Fruit fly (Drosophila melanogaster): ENCODE data around the gene CG33177.
A peak's percentile ranks its signal among the peaks of the same experiment; 100 is the strongest.

CG33177 gene

dm6 chrX:15074646-15075351 lies 6.4 kb upstream of the CG33177 start (continued):
- TF ChIP-seq CG10543 (GFP tag; optimal IDR thresholded peaks at IDR 0.05) (peak; percentile 95), CG8924 (tag; optimal IDR thresholded peaks at IDR 0.05) (peak; percentile 89), sna (GFP tag; IDR thresholded peaks at IDR 0.05; ENCODE audit: partially characterized antibody) (no peak), Adf1 (GFP tag; IDR thresholded peaks at IDR 0.05) (peak; percentile 62), CG6689 (GFP tag; IDR thresholded peaks at IDR 0.05) (peak; percentile 84), CG7928 (GFP tag; optimal IDR thresholded peaks at IDR 0.05) (peak; percentile 64), Dip3 (GFP tag; optimal IDR thresholded peaks at IDR 0.05) (peak; percentile 87), dimm (GFP tag; IDR thresholded peaks at IDR 0.05) (peak; percentile 66; the same call in 1 of the 2 replicates), Lpt (GFP tag; optimal IDR thresholded peaks at IDR 0.05) (no peak), Sry-β (GFP tag; optimal IDR thresholded peaks at IDR 0.05) (peak; percentile 97), ab (GFP tag; optimal IDR thresholded peaks at IDR 0.05) (peak; percentile 83), jumu (GFP tag; optimal IDR thresholded peaks at IDR 0.05) (peak; percentile 93), Bteb2 (GFP tag; optimal IDR thresholded peaks at IDR 0.05) (peak; percentile 87), CG1233 (GFP tag; optimal IDR thresholded peaks at IDR 0.05) (peak; percentile 85), CG31365 (tag; optimal IDR thresholded peaks at IDR 0.05) (peak; percentile 69), CHES-1-like (GFP tag; optimal IDR thresholded peaks at IDR 0.05) (peak; percentile 93), CG10959 (GFP tag; IDR thresholded peaks at IDR 0.05) (peak; percentile 72), gem (tag; optimal IDR thresholded peaks at IDR 0.05) (peak; percentile 91), Ravus (GFP tag; IDR thresholded peaks at IDR 0.05) (peak; percentile 55), CG11093 (GFP tag; IDR thresholded peaks at IDR 0.05) (peak; percentile 87), CG7839 (tag; optimal IDR thresholded peaks at IDR 0.05) (peak; percentile 88), CG16779 (GFP tag; IDR thresholded peaks at IDR 0.05) (peak; percentile 92), ato (GFP tag; IDR thresholded peaks at IDR 0.05; ENCODE audit: partially characterized antibody) (no peak), cwo (GFP tag; optimal IDR thresholded peaks at IDR 0.05) (peak; percentile 88), CG3726 (GFP tag; IDR thresholded peaks at IDR 0.05) (peak; percentile 64; the same call in 1 of the 3 replicates), Sin3A (optimal IDR thresholded peaks at IDR 0.05) (no peak), ewg (GFP tag; optimal IDR thresholded peaks at IDR 0.05) (peak; percentile 81), Ssrp (tag; optimal IDR thresholded peaks at IDR 0.05) (peak; percentile 77), pros (GFP tag; optimal IDR thresholded peaks at IDR 0.05) (peak; percentile 23), NFAT (GFP tag; IDR thresholded peaks at IDR 0.05) (peak; percentile 97), oc (tag; optimal IDR thresholded peaks at IDR 0.05) (peak; percentile 77), CG8944 (GFP tag; optimal IDR thresholded peaks at IDR 0.05) (peak; percentile 88), CG10431 (GFP tag; optimal IDR thresholded peaks at IDR 0.05) (peak; percentile 32), fd64A (GFP tag; optimal IDR thresholded peaks at IDR 0.05) (peak; percentile 48), ind (GFP tag; optimal IDR thresholded peaks at IDR 0.05) (peak; percentile 91), stwl (tag; optimal IDR thresholded peaks at IDR 0.05) (peak; percentile 7), nau (GFP tag; optimal IDR thresholded peaks at IDR 0.05) (peak; percentile 86), Mes4 (GFP tag; optimal IDR thresholded peaks at IDR 0.05) (peak; percentile 86), Xbp1 (GFP tag; optimal IDR thresholded peaks at IDR 0.05) (peak; percentile 94), ham (GFP tag; IDR thresholded peaks at IDR 0.05) (peak; percentile 61), onecut (GFP tag; IDR thresholded peaks at IDR 0.05) (peak; percentile 94), Poxn (GFP tag; IDR thresholded peaks at IDR 0.05) (peak; percentile 72), CG11456 (GFP tag; IDR thresholded peaks at IDR 0.05) (peak; percentile 96), CG6854 (GFP tag; optimal IDR thresholded peaks at IDR 0.05) (peak; percentile 83), jigr1 (GFP tag; IDR thresholded peaks at IDR 0.05) (peak; percentile 71; the same call in 2 of the 3 replicates), Xrp1 (GFP tag; IDR thresholded peaks at IDR 0.05) (peak; percentile 88), Six4 (GFP tag; optimal IDR thresholded peaks at IDR 0.05) (peak; percentile 78), CG4820 (GFP tag; optimal IDR thresholded peaks at IDR 0.05) (peak; percentile 86), CG10979 (tag; optimal IDR thresholded peaks at IDR 0.05) (peak; percentile 83), nom (GFP tag; optimal IDR thresholded peaks at IDR 0.05) (peak; percentile 97)

Measured in whole organism, embryonic.